Worm (Caenorhabditis elegans) whole organism, young adult: ENCODE results near the gene F38B2.2.

ENCODE experiments used
- F37B4.10 ChIP-seq: fragments of 200-800 bp; sonication (Bioruptor generic); IDR thresholded peaks from 2 replicates; pipeline ENCODE4 v1.3.6; 2022; ENCODE audit warnings: missing genetic modification characterization, missing compliant biosample characterization
- egl-18 ChIP-seq: fragments of 200-800 bp; sonication (Bioruptor generic); IDR thresholded peaks from 2 replicates; pipeline ENCODE4 v1.3.6; 2022; ENCODE audit warnings: missing genetic modification reagents, missing genetic modification characterization, missing compliant biosample characterization
- mes-4 ChIP-seq: sonication (generic microtip); optimal IDR thresholded peaks from 2 replicates; lab custom pipeline; 2016; ENCODE audit warnings: missing genotype, missing genetic modification characterization, missing compliant biosample characterization
- rec-8 ChIP-seq, 2 experiments: sonication (generic microtip); optimal IDR thresholded peaks; 2 replicates each; lab custom pipeline; 2016; ENCODE audit warnings: mild to moderate bottlenecking in 2 of 2, missing genetic modification characterization in 2 of 2, missing genetic modification reagents in 2 of 2, missing genotype in 2 of 2, missing biosample characterization in 1 of 2, missing compliant biosample characterization in 1 of 2, moderate library complexity in 1 of 2

- TF ChIP-seq F37B4.10 (GFP tag; lab: Robert Waterston, UW) (no peak), egl-18 (no peak), rec-8 (tag; optimal IDR thresholded peaks at IDR 0.05; lab: Kevin White, UChicago) (no peak), mes-4 (tag; lab: Kevin White, UChicago) (no peak)
Observed at ce11 chrX:11281148-11281547, 2.0 kb upstream of the F38B2.2 start, which contains the start of gene F38B2.6.
